Worm (Caenorhabditis elegans): Measurements from ENCODE around the gene nhr-186.

DNA sequence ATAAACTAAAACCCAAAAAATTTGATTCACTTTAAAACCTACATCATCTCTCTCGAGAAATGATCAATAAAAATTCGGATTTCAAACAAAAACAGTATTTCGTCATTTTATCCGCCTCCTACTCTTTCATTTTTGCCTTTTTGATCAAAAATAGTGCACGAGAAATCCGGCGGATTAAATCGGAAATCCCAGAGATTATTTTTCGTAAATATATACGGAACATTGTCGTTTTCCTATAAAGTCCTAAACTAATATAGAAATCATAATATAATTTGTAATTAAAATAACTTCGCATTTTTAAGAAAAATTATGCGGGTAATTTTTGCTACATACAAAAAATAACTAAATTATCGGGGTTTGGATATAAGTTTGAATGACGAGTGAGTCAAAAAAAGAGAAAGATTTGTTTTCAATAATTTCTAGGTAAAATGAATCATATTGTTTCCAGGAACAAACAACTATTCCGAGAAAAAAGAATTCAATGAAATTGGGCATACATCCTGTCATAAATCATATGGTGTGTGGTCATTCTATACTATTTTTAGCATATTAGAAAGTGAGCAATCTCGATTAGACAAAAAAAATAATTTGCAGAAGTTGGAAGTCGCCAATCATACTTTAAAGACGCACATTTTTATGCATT is 19.5 kb upstream of the nhr-186 start, which contains the start of gene nhr-158:
- TF ChIP-seq hlh-17 (GFP tag; optimal IDR thresholded peaks at IDR 0.05; ENCODE audit: borderline replicate concordance) = no peak
- TF ChIP-seq ama-1 (optimal IDR thresholded peaks at IDR 0.05) = no peak
- TF ChIP-seq nhr-11 (tag; optimal IDR thresholded peaks at IDR 0.05) = peak; percentile 48
- no peak for TF ChIP-seq ztf-11 (tag; optimal IDR thresholded peaks at IDR 0.05)
- TF ChIP-seq nhr-12 (tag; optimal IDR thresholded peaks at IDR 0.05) = no peak
- TF ChIP-seq nhr-76 (tag; optimal IDR thresholded peaks at IDR 0.05) = no peak
- no peak for TF ChIP-seq jun-1 (tag; optimal IDR thresholded peaks at IDR 0.05)
- no peak for TF ChIP-seq elt-3 (tag; optimal IDR thresholded peaks at IDR 0.05)
- no peak for TF ChIP-seq unc-130 (tag; optimal IDR thresholded peaks at IDR 0.05)

All from whole organism, L1 larva.